Worm (Caenorhabditis elegans) whole organism, late embryonic: ENCODE data around the gene sly-1.

Experiments
- C08G9.2 ChIP-seq: sonication (generic microtip); optimal IDR thresholded peaks from 2 replicates; lab custom pipeline; 2016; ENCODE audit warnings: mild to moderate bottlenecking, missing genetic modification characterization, moderate library complexity, missing compliant biosample characterization
- C38D4.7 ChIP-seq: fragments of 200-800 bp; sonication (Bioruptor generic); optimal IDR thresholded peaks from 2 replicates; lab custom pipeline; 2018; ENCODE audit warnings: mild to moderate bottlenecking, missing genetic modification characterization, moderate library complexity, missing compliant biosample characterization
- F13H6.1 ChIP-seq: sonication (generic microtip); optimal IDR thresholded peaks from 2 replicates; lab custom pipeline; 2016; ENCODE audit warnings: missing genetic modification characterization, missing compliant biosample characterization
- T23F11.4 ChIP-seq: fragments of 200-800 bp; sonication (Bioruptor generic); optimal IDR thresholded peaks from 2 replicates; lab custom pipeline; 2018; ENCODE audit warnings: mild to moderate bottlenecking, missing genetic modification characterization, missing compliant biosample characterization
- Y22D7AL.16 ChIP-seq: sonication (generic microtip); optimal IDR thresholded peaks from 2 replicates; lab custom pipeline; 2016; ENCODE audit warnings: missing genetic modification characterization, missing compliant biosample characterization
- ceh-14 ChIP-seq: sonication (generic microtip); optimal IDR thresholded peaks from 2 replicates; lab custom pipeline; 2016; ENCODE audit warnings: missing genotype, missing genetic modification characterization, missing compliant biosample characterization
- ceh-18 ChIP-seq: sonication (generic microtip); optimal IDR thresholded peaks from 2 replicates; lab custom pipeline; 2016; ENCODE audit warnings: missing genetic modification characterization, missing compliant biosample characterization
- ceh-2 ChIP-seq: sonication (generic microtip); optimal IDR thresholded peaks from 2 replicates; lab custom pipeline; 2016; ENCODE audit warnings: missing genotype, missing genetic modification characterization, missing compliant biosample characterization
- ceh-30 ChIP-seq: fragments of 150-350 bp; optimal IDR thresholded peaks from 2 replicates; lab custom pipeline; 2014; ENCODE audit warnings: missing biosample characterization, missing genetic modification characterization
- ceh-34 ChIP-seq: sonication (generic microtip); optimal IDR thresholded peaks from 2 replicates; lab custom pipeline; 2016; ENCODE audit warnings: mild to moderate bottlenecking, missing genetic modification characterization, missing compliant biosample characterization
- ceh-48 ChIP-seq: sonication (generic microtip); optimal IDR thresholded peaks from 2 replicates; lab custom pipeline; 2016; ENCODE audit warnings: missing genetic modification characterization, inconsistent platforms, missing compliant biosample characterization
- che-1 ChIP-seq: sonication (generic microtip); optimal IDR thresholded peaks from 2 replicates; lab custom pipeline; 2016; ENCODE audit warnings: mild to moderate bottlenecking, missing genetic modification characterization, missing compliant biosample characterization
- dmd-4 ChIP-seq: sonication (generic microtip); optimal IDR thresholded peaks from 2 replicates; lab custom pipeline; 2016; ENCODE audit warnings: borderline replicate concordance, missing genetic modification characterization, missing compliant biosample characterization
- dve-1 ChIP-seq: sonication (generic microtip); optimal IDR thresholded peaks from 2 replicates; lab custom pipeline; 2017; ENCODE audit warnings: antibody characterized with exemption, mild to moderate bottlenecking, missing genetic modification characterization, missing compliant biosample characterization
- elt-2 ChIP-seq: sonication (generic microtip); optimal IDR thresholded peaks from 2 replicates; lab custom pipeline; 2016; ENCODE audit warnings: missing genetic modification reagents, missing genetic modification characterization, missing compliant biosample characterization
- elt-4 ChIP-seq: sonication (generic microtip); optimal IDR thresholded peaks from 2 replicates; lab custom pipeline; 2016; ENCODE audit warnings: missing genetic modification characterization, missing compliant biosample characterization
- ets-4 ChIP-seq: sonication (generic microtip); optimal IDR thresholded peaks from 2 replicates; lab custom pipeline; 2016; ENCODE audit warnings: missing genetic modification characterization, missing compliant biosample characterization
- eyg-1 ChIP-seq: sonication (generic microtip); optimal IDR thresholded peaks from 2 replicates; lab custom pipeline; 2016; ENCODE audit warnings: missing genotype, missing genetic modification characterization, missing compliant biosample characterization
- fkh-6 ChIP-seq: sonication (generic microtip); optimal IDR thresholded peaks from 2 replicates; lab custom pipeline; 2016; ENCODE audit warnings: missing genetic modification characterization, missing compliant biosample characterization
- hlh-13 ChIP-seq: fragments of 200-800 bp; sonication (Bioruptor generic); optimal IDR thresholded peaks from 2 replicates; lab custom pipeline; 2018; ENCODE audit warnings: mild to moderate bottlenecking, missing genetic modification characterization, missing compliant biosample characterization
- hlh-30 ChIP-seq: sonication (generic microtip); optimal IDR thresholded peaks from 2 replicates; lab custom pipeline; 2017; ENCODE audit warnings: antibody characterized with exemption, missing genetic modification characterization, missing compliant biosample characterization; ENCODE audit not compliant: insufficient read depth
- lim-6 ChIP-seq: sonication (generic microtip); optimal IDR thresholded peaks from 2 replicates; lab custom pipeline; 2016; ENCODE audit warnings: missing genetic modification characterization, missing compliant biosample characterization
- madf-2 ChIP-seq: sonication (generic microtip); optimal IDR thresholded peaks from 2 replicates; lab custom pipeline; 2017; ENCODE audit warnings: missing genetic modification characterization, missing compliant biosample characterization
- odd-2 ChIP-seq: sonication (generic microtip); optimal IDR thresholded peaks from 2 replicates; lab custom pipeline; 2017; ENCODE audit warnings: antibody characterized with exemption, mild to moderate bottlenecking, missing genetic modification characterization, missing compliant biosample characterization
- pag-3 ChIP-seq: sonication (generic microtip); optimal IDR thresholded peaks from 2 replicates; lab custom pipeline; 2016; ENCODE audit warnings: missing compliant biosample characterization, missing genetic modification characterization, borderline replicate concordance
- pha-4 ChIP-seq: fragments of 150-350 bp; optimal IDR thresholded peaks from 2 replicates; lab custom pipeline; 2018; ENCODE audit warnings: missing biosample characterization, missing genetic modification reagents, missing genetic modification characterization
- pros-1 ChIP-seq: fragments of 150-350 bp; optimal IDR thresholded peaks from 2 replicates; lab custom pipeline; 2014; ENCODE audit warnings: missing biosample characterization, missing genetic modification reagents, missing genetic modification characterization
- rnt-1 ChIP-seq: sonication (generic microtip); optimal IDR thresholded peaks from 2 replicates; lab custom pipeline; 2016; ENCODE audit warnings: missing genetic modification characterization, missing compliant biosample characterization
- sdc-2 ChIP-seq: sonication (generic microtip); optimal IDR thresholded peaks from 2 replicates; lab custom pipeline; 2016; ENCODE audit warnings: missing genotype, missing genetic modification characterization, missing compliant biosample characterization
- syd-9 ChIP-seq: sonication (generic microtip); optimal IDR thresholded peaks from 2 replicates; lab custom pipeline; 2016; ENCODE audit warnings: mild to moderate bottlenecking, missing genetic modification characterization, moderate library complexity, missing compliant biosample characterization
- tbx-2 ChIP-seq: sonication (generic microtip); optimal IDR thresholded peaks from 2 replicates; lab custom pipeline; 2016; ENCODE audit warnings: missing genetic modification characterization, missing compliant biosample characterization
- ttx-3 ChIP-seq: sonication (generic microtip); optimal IDR thresholded peaks from 2 replicates; lab custom pipeline; 2016; ENCODE audit warnings: missing genetic modification reagents, missing genetic modification characterization, missing compliant biosample characterization
- unc-3 ChIP-seq, 2 experiments: fragments of 200-800 bp in 1 of 2; sonication (Bioruptor generic) in 1 of 2; sonication (generic microtip) in 1 of 2; conservative IDR thresholded peaks in 1 of 2; optimal IDR thresholded peaks in 1 of 2; 2 replicates each; pipeline versions ENCODE4 v1.3.6 to Lab custom; 2016 to 2022; ENCODE audit warnings: missing compliant biosample characterization in 2 of 2, missing genetic modification characterization in 2 of 2, missing genetic modification reagents in 1 of 2
- unc-42 ChIP-seq: sonication (generic microtip); optimal IDR thresholded peaks from 2 replicates; lab custom pipeline; 2016; ENCODE audit warnings: missing genotype, missing genetic modification characterization, missing compliant biosample characterization
- unc-55 ChIP-seq: sonication (generic microtip); optimal IDR thresholded peaks from 2 replicates; lab custom pipeline; 2017; ENCODE audit warnings: missing biosample characterization, missing genetic modification reagents, missing genetic modification characterization
- zip-5 ChIP-seq: sonication (generic microtip); optimal IDR thresholded peaks from 2 replicates; lab custom pipeline; 2016; ENCODE audit warnings: missing genetic modification characterization, missing compliant biosample characterization
- ztf-16 ChIP-seq: sonication (generic microtip); optimal IDR thresholded peaks from 2 replicates; lab custom pipeline; 2017; ENCODE audit warnings: missing genetic modification characterization, missing compliant biosample characterization

sly-1 gene

ce11 chrIII:10519615-10520014 is 12.8 kb downstream of the sly-1 start:
- peak; percentile 43 for TF ChIP-seq ceh-34 (tag; lab: Kevin White, UChicago)
- no peak for TF ChIP-seq ceh-48 (tag; lab: Kevin White, UChicago)
- no peak for TF ChIP-seq F13H6.1 (tag; lab: Kevin White, UChicago)
- TF ChIP-seq hlh-13: no peak

DNA sequence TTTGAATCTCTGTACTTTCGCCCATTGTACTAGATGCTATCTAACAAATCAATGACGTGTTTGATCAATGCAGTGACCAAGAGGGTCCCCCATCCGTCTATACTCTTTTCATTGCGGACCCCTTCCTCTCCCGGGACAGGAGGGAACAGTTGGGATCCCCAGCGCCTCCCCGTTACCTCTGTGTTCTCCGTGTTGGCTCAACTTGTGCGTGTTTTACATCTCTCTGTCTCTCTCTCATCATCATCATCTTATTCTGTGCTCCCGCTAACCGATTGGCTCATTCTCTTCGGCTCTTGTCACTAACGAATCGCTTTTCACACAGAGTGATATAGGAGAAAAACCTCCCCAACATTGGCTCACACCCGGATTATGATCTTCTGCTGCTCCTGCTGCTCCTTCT is 13.7 kb downstream of the sly-1 start, which contains the start of gene unc-49:
Gene unc-49, plus strand, starts transcription at position 240 of the 400 bp plus-strand sequence.
- TF ChIP-seq Y22D7AL.16 (tag; lab: Kevin White, UChicago): no peak
- TF ChIP-seq ceh-18 (tag; lab: Kevin White, UChicago): peak; percentile 26
- peak; percentile 41 for TF ChIP-seq syd-9 (tag; lab: Kevin White, UChicago)
- peak; percentile 12 for TF ChIP-seq C08G9.2 (tag; lab: Kevin White, UChicago)

DNA sequence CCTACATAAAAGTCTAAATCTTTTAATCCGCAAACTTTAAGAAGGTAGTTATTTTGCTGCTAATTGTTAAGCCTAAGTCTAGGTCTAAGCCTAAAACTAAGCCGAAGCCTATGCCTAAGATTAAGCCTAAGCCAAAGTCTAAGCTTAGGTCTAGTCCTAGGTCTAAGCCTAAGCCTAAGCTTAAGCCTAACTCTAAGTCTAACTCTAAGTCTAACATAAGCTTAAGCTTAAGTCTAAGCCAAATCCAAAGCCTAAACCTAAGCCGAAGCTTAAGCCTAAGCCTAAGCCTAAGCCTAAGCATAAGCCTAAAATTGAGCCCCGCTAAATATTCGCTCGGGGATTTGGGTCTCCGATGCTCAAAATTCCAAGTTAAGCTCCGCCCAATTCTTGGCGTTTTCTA is 14.4 kb downstream of the sly-1 start:
- TF ChIP-seq ttx-3 (no peak), unc-42 (tag; lab: Kevin White, UChicago) (no peak), Y22D7AL.16 (tag; lab: Kevin White, UChicago) (no peak), madf-2 (tag; lab: Kevin White, UChicago) (no peak), dve-1 (tag; lab: Kevin White, UChicago) (peak; percentile 53), zip-5 (tag; lab: Kevin White, UChicago) (no peak)

DNA sequence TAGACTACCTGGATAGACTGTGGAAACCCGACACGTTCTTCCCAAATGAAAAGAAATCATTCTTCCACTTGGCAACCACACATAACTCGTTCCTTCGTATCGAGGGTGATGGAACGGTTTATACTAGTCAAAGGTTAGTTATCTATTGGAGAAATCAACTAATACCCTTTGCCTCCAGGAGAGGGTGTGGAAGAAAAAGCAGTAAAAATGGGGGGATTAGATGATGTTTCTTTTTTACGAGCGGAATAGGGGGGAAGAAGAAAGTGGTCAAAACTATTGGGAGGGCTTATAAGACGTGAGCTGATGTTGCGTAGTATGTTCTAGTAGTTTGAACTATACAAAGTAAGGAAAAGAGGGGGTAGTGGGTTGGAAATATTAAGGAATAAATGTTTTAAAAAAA is 16.2 kb downstream of the sly-1 start:
- TF ChIP-seq unc-42 (tag; lab: Kevin White, UChicago): no peak
- no peak for TF ChIP-seq eyg-1 (tag; lab: Kevin White, UChicago)
- TF ChIP-seq ceh-14 (tag; lab: Kevin White, UChicago): no peak
- TF ChIP-seq che-1: no peak
- TF ChIP-seq ceh-2 (tag; lab: Kevin White, UChicago): no peak
- TF ChIP-seq C38D4.7: no peak
- no peak for TF ChIP-seq ceh-34 (tag; lab: Kevin White, UChicago)
- TF ChIP-seq hlh-30: no peak
- no peak for TF ChIP-seq C08G9.2 (tag; lab: Kevin White, UChicago)
- TF ChIP-seq unc-3 (GFP tag; conservative IDR thresholded peaks at IDR 0.05; lab: Robert Waterston, UW): no peak
- no peak for TF ChIP-seq unc-3 (tag; optimal IDR thresholded peaks at IDR 0.05; lab: Kevin White, UChicago)
- no peak for TF ChIP-seq tbx-2 (tag; lab: Kevin White, UChicago)
- no peak for TF ChIP-seq elt-2
- no peak for TF ChIP-seq fkh-6 (tag; lab: Kevin White, UChicago)
- no peak for TF ChIP-seq syd-9 (tag; lab: Kevin White, UChicago)
- TF ChIP-seq pros-1 (tag; lab: Kevin White, UChicago): no peak
- no peak for TF ChIP-seq Y22D7AL.16 (tag; lab: Kevin White, UChicago)

- no peak for TF ChIP-seq pag-3 (tag; lab: Kevin White, UChicago)
- TF ChIP-seq pha-4 (tag; lab: Kevin White, UChicago): no peak
- TF ChIP-seq T23F11.4 (GFP tag; lab: Kevin White, UChicago): no peak
Measured at ce11 chrIII:10524823-10525222, 18.0 kb downstream of the sly-1 start.

ce11 chrIII:10525927-10526326 is 19.1 kb downstream of the sly-1 start:
- TF ChIP-seq T23F11.4 (GFP tag; lab: Kevin White, UChicago) (no peak), odd-2 (no peak), pros-1 (tag; lab: Kevin White, UChicago) (no peak), ceh-2 (tag; lab: Kevin White, UChicago) (no peak), dmd-4 (tag; lab: Kevin White, UChicago) (no peak), unc-55 (GFP tag; lab: Kevin White, UChicago) (peak; percentile 79), elt-2 (no peak), elt-4 (tag; lab: Kevin White, UChicago) (no peak), sdc-2 (tag; lab: Kevin White, UChicago) (no peak), ets-4 (tag; lab: Kevin White, UChicago) (no peak), ceh-48 (tag; lab: Kevin White, UChicago) (no peak), ceh-30 (tag; lab: Kevin White, UChicago) (no peak), ttx-3 (no peak), lim-6 (no peak), unc-42 (tag; lab: Kevin White, UChicago) (no peak), ceh-18 (tag; lab: Kevin White, UChicago) (peak; percentile 73), C38D4.7 (no peak), rnt-1 (peak; percentile 41), ztf-16 (tag; lab: Kevin White, UChicago) (no peak), hlh-13 (no peak)
